Worm (Caenorhabditis elegans): ENCODE results near the gene Y94H6A.10.

Y94H6A.10 gene

DNA sequence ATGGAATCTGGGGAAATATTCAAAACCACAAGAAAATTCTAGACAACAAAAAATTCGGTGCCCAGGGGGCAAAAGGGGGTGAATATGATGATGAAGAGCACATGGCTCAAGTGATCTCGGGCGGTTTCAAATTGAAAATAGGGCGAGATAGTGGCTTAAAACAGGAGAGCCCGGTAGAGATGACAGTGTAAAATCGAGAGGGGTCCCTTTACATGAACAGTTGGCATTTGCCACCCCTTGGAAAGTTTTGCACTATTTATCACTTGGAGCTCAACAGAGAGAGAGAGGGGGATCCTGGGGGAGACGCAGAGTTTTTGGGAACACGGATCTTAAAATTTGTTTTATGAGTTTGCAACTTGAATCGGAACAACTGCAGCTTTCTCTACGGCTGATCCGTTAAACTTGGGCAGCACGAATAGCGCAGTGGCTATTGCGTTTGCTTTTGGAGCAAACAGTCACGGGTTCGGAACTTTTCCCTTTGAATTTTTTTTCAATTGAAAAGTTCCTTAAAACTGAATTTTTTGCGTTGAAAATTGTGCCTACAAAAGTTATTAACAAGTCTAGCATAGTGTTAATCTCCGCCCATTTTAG is 45.0 kb downstream of the Y94H6A.10 start (continued):
- TF ChIP-seq nhr-90 (tag; optimal IDR thresholded peaks at IDR 0.05) = peak; percentile 9
- TF ChIP-seq Y56A3A.18 (GFP tag; IDR thresholded peaks at IDR 0.05) = no peak; the same call in 1 of the 2 replicates
- TF ChIP-seq cebp-2 (GFP tag; IDR thresholded peaks at IDR 0.05) = peak; percentile 40; the same call in 1 of the 2 replicates
- TF ChIP-seq snpc-1.1 (tag; optimal IDR thresholded peaks at IDR 0.05; ENCODE audit: insufficient read depth) = peak; percentile 3
- no peak for TF ChIP-seq ceh-91 (GFP tag; IDR thresholded peaks at IDR 0.05)
- TF ChIP-seq dpl-1 (GFP tag; optimal IDR thresholded peaks at IDR 0.05) = no peak
- no peak for TF ChIP-seq F10E7.11 (tag; optimal IDR thresholded peaks at IDR 0.05)
- TF ChIP-seq nhr-179 (tag; optimal IDR thresholded peaks at IDR 0.05) = no peak
- TF ChIP-seq F22D6.2 (tag; optimal IDR thresholded peaks at IDR 0.05) = no peak
- TF ChIP-seq ekl-4 (GFP tag; IDR thresholded peaks at IDR 0.05) = 0 out of 2 replicates have a peak, but pooled peaks have one; percentile 16
- TF ChIP-seq Y79H2A.3 (GFP tag; conservative IDR thresholded peaks at IDR 0.05) = no peak
- TF ChIP-seq somi-1 (GFP tag; optimal IDR thresholded peaks at IDR 0.05) = peak; percentile 23
- peak; percentile 31 for TF ChIP-seq ztf-18 (tag; optimal IDR thresholded peaks at IDR 0.05)
- peak; percentile 29; the same call in 1 of the 2 replicates for TF ChIP-seq dox-1 (GFP tag; IDR thresholded peaks at IDR 0.05)
- no peak for TF ChIP-seq cebp-1 (GFP tag; IDR thresholded peaks at IDR 0.05)
- TF ChIP-seq cebp-1 (tag; optimal IDR thresholded peaks at IDR 0.05) = peak; percentile 10
- no peak for TF ChIP-seq lsy-27 (tag; optimal IDR thresholded peaks at IDR 0.05; ENCODE audit: borderline replicate concordance, insufficient read depth)
- TF ChIP-seq C17E4.6 (GFP tag; IDR thresholded peaks at IDR 0.05) = no peak

DNA sequence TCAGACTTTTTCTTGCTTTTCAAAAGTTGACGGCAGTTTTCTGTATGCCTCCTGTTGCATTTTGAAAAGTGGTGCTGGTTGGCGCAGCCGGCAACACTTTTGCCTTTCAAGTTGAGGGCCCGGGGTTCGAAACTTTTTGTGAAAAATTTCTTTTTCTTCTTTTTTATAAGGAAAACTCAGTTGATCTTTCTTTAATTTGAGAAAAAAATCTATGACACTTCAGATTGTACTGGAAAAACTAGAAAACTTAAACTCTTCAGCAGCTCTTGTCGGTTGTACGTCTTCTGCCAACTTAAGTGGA is 45.6 kb downstream of the Y94H6A.10 start:
- TF ChIP-seq ekl-4 (GFP tag; IDR thresholded peaks at IDR 0.05) (no peak), nfyb-1 (GFP tag; IDR thresholded peaks at IDR 0.05) (0 out of 2 replicates have a peak, but pooled peaks have one; percentile 19), ceh-27 (GFP tag; optimal IDR thresholded peaks at IDR 0.05) (no peak), lir-1 (GFP tag; conservative IDR thresholded peaks at IDR 0.05) (no peak), gei-17 (GFP tag; optimal IDR thresholded peaks at IDR 0.05) (no peak), attf-3 (GFP tag; conservative IDR thresholded peaks at IDR 0.05) (no peak), Y67H2A.10 (GFP tag; conservative IDR thresholded peaks at IDR 0.05) (no peak), Y79H2A.3 (GFP tag; conservative IDR thresholded peaks at IDR 0.05) (0 out of 2 replicates have a peak, but pooled peaks have one; percentile 62), xnd-1 (tag; optimal IDR thresholded peaks at IDR 0.05) (no peak), mel-28 (tag; optimal IDR thresholded peaks at IDR 0.05; ENCODE audit: borderline replicate concordance) (no peak), ztf-3 (GFP tag; optimal IDR thresholded peaks at IDR 0.05) (no peak), unc-130 (GFP tag; optimal IDR thresholded peaks at IDR 0.05) (no peak), sptf-2 (GFP tag; optimal IDR thresholded peaks at IDR 0.05) (no peak), F55B11.4 (tag; optimal IDR thresholded peaks at IDR 0.05; ENCODE audit: borderline replicate concordance, insufficient read depth) (no peak), die-1 (tag; optimal IDR thresholded peaks at IDR 0.05) (peak; percentile 94), tbp1 (GFP tag; optimal IDR thresholded peaks at IDR 0.05) (peak; percentile 98), D2030.7 (GFP tag; IDR thresholded peaks at IDR 0.05) (peak; percentile 30; the same call in 1 of the 2 replicates), mes-4 (tag; optimal IDR thresholded peaks at IDR 0.05) (no peak), bed-2 (GFP tag; IDR thresholded peaks at IDR 0.05) (no peak), F39B2.1 (GFP tag; IDR thresholded peaks at IDR 0.05) (no peak), K11D2.4 (GFP tag; IDR thresholded peaks at IDR 0.05) (no peak), ztf-26 (tag; optimal IDR thresholded peaks at IDR 0.05) (peak; percentile 25), attf-5 (GFP tag; optimal IDR thresholded peaks at IDR 0.05) (peak; percentile 46), ceh-40 (GFP tag; IDR thresholded peaks at IDR 0.05) (no peak), aptf-3 (GFP tag; IDR thresholded peaks at IDR 0.05) (no peak), tbx-9 (tag; optimal IDR thresholded peaks at IDR 0.05; ENCODE audit: borderline replicate concordance) (no peak), cebp-1 (GFP tag; IDR thresholded peaks at IDR 0.05) (no peak), cebp-1 (tag; optimal IDR thresholded peaks at IDR 0.05) (peak; percentile 39), athp-1 (tag; optimal IDR thresholded peaks at IDR 0.05) (peak; percentile 56), madf-3 (GFP tag; IDR thresholded peaks at IDR 0.05) (no peak), F33H1.4 (GFP tag; IDR thresholded peaks at IDR 0.05) (0 out of 2 replicates have a peak, but pooled peaks have one; percentile 18), rpc-1 (optimal IDR thresholded peaks at IDR 0.05) (peak; percentile 73), rpc-1 (tag; optimal IDR thresholded peaks at IDR 0.05) (peak; percentile 85), hrde-1 (tag; optimal IDR thresholded peaks at IDR 0.05; ENCODE audit: borderline replicate concordance) (peak; percentile 24)

All from whole organism, young adult.